Worm (Caenorhabditis elegans) whole organism, L4 larva: ENCODE results near the gene mec-18.

Experiments
- D1046.2 ChIP-seq: fragments of 200-800 bp; sonication (Bioruptor generic); IDR thresholded peaks from 2 replicates; pipeline ENCODE4 v1.3.6; 2022; ENCODE audit warnings: missing genetic modification characterization, missing compliant biosample characterization
- F37D6.2 ChIP-seq: sonication (generic microtip); optimal IDR thresholded peaks from 2 replicates; lab custom pipeline; 2016; ENCODE audit warnings: mild to moderate bottlenecking, missing genetic modification characterization, missing compliant biosample characterization
- Y105C5A.15 ChIP-seq: fragments of 200-800 bp; sonication (Bioruptor generic); IDR thresholded peaks from 2 replicates; pipeline ENCODE4 v1.3.6; 2022; ENCODE audit warnings: missing genetic modification characterization, missing compliant biosample characterization
- Y75B8A.6 ChIP-seq: fragments of 200-800 bp; sonication (Bioruptor generic); IDR thresholded peaks from 2 replicates; pipeline ENCODE4 v1.3.6; 2022; ENCODE audit warnings: missing genetic modification reagents, missing genetic modification characterization, missing compliant biosample characterization
- aha-1 ChIP-seq: fragments of 150-350 bp; peaks from one replicate; lab custom pipeline; 2014; ENCODE audit warnings: missing biosample characterization, missing genetic modification characterization
- attf-4 ChIP-seq: sonication (generic microtip); optimal IDR thresholded peaks from 3 replicates; lab custom pipeline; 2017; ENCODE audit warnings: missing biosample characterization, missing genetic modification characterization
- ceh-20 ChIP-seq: fragments of 200-800 bp; sonication (Bioruptor generic); IDR thresholded peaks from 2 replicates; pipeline ENCODE4 v1.3.6; 2022; ENCODE audit warnings: missing genetic modification reagents, missing genetic modification characterization, missing compliant biosample characterization
- ces-1 ChIP-seq: fragments of 150-350 bp; sonication (generic microtip); optimal IDR thresholded peaks from 4 replicates; lab custom pipeline; 2014; ENCODE audit warnings: missing biosample characterization, missing genetic modification reagents, missing genetic modification characterization
- ctbp-1 ChIP-seq: fragments of 200-800 bp; sonication (Bioruptor generic); IDR thresholded peaks from 2 replicates; pipeline ENCODE4 v1.3.6; 2022; ENCODE audit warnings: missing genetic modification reagents, missing genetic modification characterization, missing compliant biosample characterization
- daf-16 ChIP-seq, 3 experiments: sonication (generic microtip); optimal IDR thresholded peaks; 2 replicates each; lab custom pipeline; 2016 to 2017; ENCODE audit warnings: missing genetic modification characterization in 3 of 3, missing genetic modification reagents in 3 of 3, mild to moderate bottlenecking in 2 of 3, missing compliant biosample characterization in 2 of 3, missing biosample characterization in 1 of 3, moderate library complexity in 1 of 3
- daf-19 ChIP-seq: fragments of 200-800 bp; sonication (Bioruptor generic); conservative IDR thresholded peaks from 2 replicates; pipeline ENCODE4 v1.3.6; 2022; ENCODE audit warnings: missing genetic modification characterization, missing compliant biosample characterization
- dmd-6 ChIP-seq: fragments of 200-800 bp; sonication (Bioruptor generic); IDR thresholded peaks from 2 replicates; pipeline ENCODE4 v1.3.6; 2022; ENCODE audit warnings: missing genetic modification reagents, missing genetic modification characterization, missing compliant biosample characterization
- dmd-8 ChIP-seq: fragments of 200-800 bp; sonication (Bioruptor generic); IDR thresholded peaks from 2 replicates; pipeline ENCODE4 v1.3.6; 2022; ENCODE audit warnings: missing genetic modification characterization, missing compliant biosample characterization
- dmd-9 ChIP-seq: fragments of 200-800 bp; sonication (Bioruptor generic); IDR thresholded peaks from 2 replicates; pipeline ENCODE4 v1.3.6; 2022; ENCODE audit warnings: missing genetic modification reagents, missing genetic modification characterization, missing compliant biosample characterization
- dve-1 ChIP-seq: sonication (generic microtip); optimal IDR thresholded peaks from 2 replicates; lab custom pipeline; 2017; ENCODE audit warnings: antibody characterized with exemption, mild to moderate bottlenecking, missing genetic modification characterization, missing compliant biosample characterization; ENCODE audit not compliant: insufficient read depth
- egl-43 ChIP-seq: fragments of 200-800 bp; sonication (Bioruptor generic); IDR thresholded peaks from 2 replicates; pipeline ENCODE4 v1.3.6; 2022; ENCODE audit warnings: missing genetic modification reagents, missing genetic modification characterization, missing compliant biosample characterization
- fkh-10 ChIP-seq: fragments of 150-350 bp; optimal IDR thresholded peaks from 2 replicates; lab custom pipeline; 2014; ENCODE audit warnings: missing biosample characterization, missing genetic modification reagents, missing genetic modification characterization
- hlh-11 ChIP-seq: fragments of 200-800 bp; sonication (Bioruptor generic); optimal IDR thresholded peaks from 2 replicates; lab custom pipeline; 2018; ENCODE audit warnings: mild to moderate bottlenecking, missing genetic modification characterization, missing compliant biosample characterization
- hlh-30 ChIP-seq: sonication (generic microtip); optimal IDR thresholded peaks from 2 replicates; lab custom pipeline; 2017; ENCODE audit warnings: antibody characterized with exemption, mild to moderate bottlenecking, missing genetic modification characterization, missing compliant biosample characterization; ENCODE audit not compliant: insufficient read depth
- jun-1 ChIP-seq: fragments of 150-350 bp; optimal IDR thresholded peaks from 2 replicates; lab custom pipeline; 2014; ENCODE audit warnings: missing biosample characterization, missing genetic modification reagents, missing genetic modification characterization
- lin-1 ChIP-seq: fragments of 200-800 bp; sonication (Bioruptor generic); IDR thresholded peaks from 2 replicates; pipeline ENCODE4 v1.3.6; 2022; ENCODE audit warnings: missing genetic modification reagents, missing genetic modification characterization, missing compliant biosample characterization
- lin-13 ChIP-seq: fragments of 150-350 bp; optimal IDR thresholded peaks from 2 replicates; lab custom pipeline; 2014; ENCODE audit warnings: missing biosample characterization, missing genetic modification reagents, missing genetic modification characterization
- lin-29 ChIP-seq: fragments of 200-800 bp; sonication (Bioruptor generic); IDR thresholded peaks from 2 replicates; pipeline ENCODE4 v1.3.6; 2022; ENCODE audit warnings: missing genetic modification reagents, missing genetic modification characterization, missing compliant biosample characterization
- lsy-2 ChIP-seq, 2 experiments: fragments of 150-350 bp in 1 of 2; sonication (generic microtip) in 1 of 2; optimal IDR thresholded peaks; 2 replicates each; lab custom pipeline; 2014 to 2017; ENCODE audit warnings: missing biosample characterization in 2 of 2, missing genetic modification characterization in 2 of 2
- madf-5 ChIP-seq, 2 experiments: fragments of 200-800 bp; sonication (Bioruptor generic); IDR thresholded peaks; 2 replicates each; pipeline ENCODE4 v1.3.6; 2022; ENCODE audit warnings: missing compliant biosample characterization in 2 of 2, missing genetic modification characterization in 2 of 2
- madf-9 ChIP-seq: fragments of 200-800 bp; sonication (Bioruptor generic); conservative IDR thresholded peaks from 2 replicates; pipeline ENCODE4 v1.3.6; 2022; ENCODE audit warnings: missing genetic modification reagents, missing genetic modification characterization, missing compliant biosample characterization
- mdt-29 ChIP-seq: fragments of 200-800 bp; sonication (Bioruptor generic); IDR thresholded peaks from 2 replicates; pipeline ENCODE4 v1.3.6; 2022; ENCODE audit warnings: missing genetic modification reagents, missing genetic modification characterization, missing compliant biosample characterization
- nhr-10 ChIP-seq: fragments of 150-350 bp; optimal IDR thresholded peaks from 2 replicates; lab custom pipeline; 2014; ENCODE audit warnings: missing biosample characterization, missing genetic modification characterization
- nhr-28 ChIP-seq: fragments of 150-350 bp; optimal IDR thresholded peaks from 2 replicates; lab custom pipeline; 2014; ENCODE audit warnings: missing biosample characterization, missing genetic modification characterization
- nhr-48 ChIP-seq: sonication (generic microtip); optimal IDR thresholded peaks from 2 replicates; lab custom pipeline; 2016; ENCODE audit warnings: mild to moderate bottlenecking, missing genetic modification characterization, missing compliant biosample characterization
- nhr-6 ChIP-seq: fragments of 150-350 bp; optimal IDR thresholded peaks from 2 replicates; lab custom pipeline; 2014; ENCODE audit warnings: missing biosample characterization, missing genetic modification characterization
- nhr-77 ChIP-seq: fragments of 150-350 bp; optimal IDR thresholded peaks from 2 replicates; lab custom pipeline; 2014; ENCODE audit warnings: missing biosample characterization, missing genetic modification characterization
- pha-4 ChIP-seq, 2 experiments: fragments of 150-350 bp in 1 of 2; fragments of 200-800 bp in 1 of 2; sonication (Bioruptor generic) in 1 of 2; IDR thresholded peaks in 1 of 2; optimal IDR thresholded peaks in 1 of 2; 2 replicates each; pipeline versions ENCODE4 v1.3.6 to Lab custom; 2014 to 2022; ENCODE audit warnings: missing genetic modification characterization in 2 of 2, missing genetic modification reagents in 2 of 2, missing biosample characterization in 1 of 2, missing compliant biosample characterization in 1 of 2
- php-3 ChIP-seq: fragments of 200-800 bp; sonication (Bioruptor generic); IDR thresholded peaks from 2 replicates; pipeline ENCODE4 v1.3.6; 2022; ENCODE audit warnings: missing genetic modification reagents, missing genetic modification characterization, missing compliant biosample characterization
- pqm-1 ChIP-seq: sonication (generic microtip); optimal IDR thresholded peaks from 2 replicates; lab custom pipeline; 2017; ENCODE audit warnings: missing biosample characterization, missing genetic modification characterization
- rbr-2 ChIP-seq: sonication (generic microtip); optimal IDR thresholded peaks from 2 replicates; lab custom pipeline; 2016; ENCODE audit warnings: missing genotype, missing genetic modification characterization, missing compliant biosample characterization
- skn-1 ChIP-seq: fragments of 150-350 bp; optimal IDR thresholded peaks from 2 replicates; lab custom pipeline; 2014; ENCODE audit warnings: missing biosample characterization, missing genetic modification characterization
- snpc-1.2 ChIP-seq: fragments of 200-800 bp; sonication (Bioruptor generic); IDR thresholded peaks from 2 replicates; pipeline ENCODE4 v1.3.6; 2022; ENCODE audit warnings: missing genetic modification reagents, missing genetic modification characterization, missing compliant biosample characterization
- spr-3 ChIP-seq: fragments of 200-800 bp; sonication (Bioruptor generic); optimal IDR thresholded peaks from 2 replicates; lab custom pipeline; 2018; ENCODE audit warnings: mild to moderate bottlenecking, missing genetic modification characterization, missing compliant biosample characterization
- unc-62 ChIP-seq, 3 experiments: fragments of 150-350 bp in 1 of 3; sonication (generic microtip); optimal IDR thresholded peaks in 2 of 3; peaks in 1 of 3; 1 replicate in 1 of 3; 2 replicates in 2 of 3; lab custom pipeline; 2014 to 2017; ENCODE audit warnings: missing biosample characterization in 3 of 3, missing genetic modification characterization in 3 of 3, missing genetic modification reagents in 3 of 3, missing genotype in 1 of 3
- zag-1 ChIP-seq: fragments of 150-350 bp; optimal IDR thresholded peaks from 2 replicates; lab custom pipeline; 2014; ENCODE audit warnings: missing biosample characterization, missing genetic modification characterization
- ztf-11 ChIP-seq: fragments of 150-350 bp; optimal IDR thresholded peaks from 2 replicates; lab custom pipeline; 2014; ENCODE audit warnings: missing biosample characterization, missing genetic modification characterization
- ztf-7 ChIP-seq: fragments of 150-350 bp; optimal IDR thresholded peaks from 2 replicates; lab custom pipeline; 2014; ENCODE audit warnings: missing biosample characterization, missing genetic modification characterization

Gene mec-18

ce11 chrX:4285669-4286174 is 11.7 kb upstream of the mec-18 start, which contains the start of gene cka-2:
cka-2 (plus strand) TSS chrX:4286124.
- TF ChIP-seq lsy-2 (tag; optimal IDR thresholded peaks at IDR 0.05; lab: Kevin White, UChicago) (peak in 1 of 2 experiments; percentile 19), ces-1 (GFP tag; lab: Kevin White, UChicago) (peak; percentile 67), hlh-30 (peak; percentile 14), ctbp-1 (0 out of 2 replicates have a peak, but pooled peaks have one; percentile 46), F37D6.2 (no peak), fkh-10 (GFP tag; lab: Kevin White, UChicago) (peak; percentile 83), lin-13 (GFP tag; lab: Kevin White, UChicago) (no peak)

- TF ChIP-seq nhr-28 (tag; lab: Kevin White, UChicago) (peak; percentile 84), dmd-8 (GFP tag; lab: Robert Waterston, UW) (no peak), madf-9 (no peak), dmd-9 (no peak), rbr-2 (tag; lab: Kevin White, UChicago) (no peak), hlh-11 (peak; percentile 47), daf-19 (no peak), attf-4 (no peak), nhr-77 (tag; lab: Kevin White, UChicago) (peak; percentile 16), pqm-1 (tag; lab: Kevin White, UChicago) (peak; percentile 12), ztf-7 (tag; lab: Kevin White, UChicago) (no peak), lin-29 (GFP tag; lab: Robert Waterston, UW) (no peak), lin-1 (GFP tag; lab: Robert Waterston, UW) (peak; percentile 27; the same call in 1 of the 2 replicates), dmd-6 (GFP tag; lab: Robert Waterston, UW) (peak; percentile 56), daf-16 (GFP tag; optimal IDR thresholded peaks at IDR 0.05; lab: Kevin White, UChicago) (no peak), daf-16 (tag; optimal IDR thresholded peaks at IDR 0.05; lab: Kevin White, UChicago) (peak; percentile 76)
- TF ChIP-seq, all 104 proteins: peak for 7
These were observed 10.5 kb upstream of the mec-18 start for ce11 chrX:4284470-4284869.

- TF ChIP-seq pqm-1 (tag; lab: Kevin White, UChicago) = peak; percentile 52
- TF ChIP-seq php-3 (GFP tag; lab: Robert Waterston, UW) = peak; percentile 46; the same call in 1 of the 2 replicates
- peak; percentile 56 for TF ChIP-seq nhr-6
- TF ChIP-seq dve-1 (tag; lab: Kevin White, UChicago) = peak; percentile 31
- TF ChIP-seq daf-16 (GFP tag; optimal IDR thresholded peaks at IDR 0.05; lab: Kevin White, UChicago) = no peak
- TF ChIP-seq daf-16 (tag; optimal IDR thresholded peaks at IDR 0.05; lab: Kevin White, UChicago) = peak; percentile 82
- TF ChIP-seq zag-1 (tag; lab: Kevin White, UChicago) = no peak
- TF ChIP-seq nhr-28 (tag; lab: Kevin White, UChicago) = peak; percentile 65
- TF ChIP-seq skn-1 (tag; lab: Kevin White, UChicago) = no peak
- TF ChIP-seq spr-3 (GFP tag; lab: Kevin White, UChicago) = no peak
- TF ChIP-seq pha-4 (GFP tag; IDR thresholded peaks at IDR 0.05; lab: Robert Waterston, UW) = no peak
- TF ChIP-seq pha-4 (tag; optimal IDR thresholded peaks at IDR 0.05; lab: Kevin White, UChicago) = no peak
- TF ChIP-seq mdt-29 (GFP tag; lab: Robert Waterston, UW) = no peak
These were observed 10.0 kb upstream of the mec-18 start, which contains the start of gene ets-10 for ce11 chrX:4283989-4284388. ets-10 (plus strand) TSS chrX:4284189.

- peak; percentile 43 for TF ChIP-seq nhr-28 (tag; lab: Kevin White, UChicago)
- TF ChIP-seq ceh-20 (GFP tag; lab: Robert Waterston, UW) = no peak
- peak; percentile 1 for TF ChIP-seq hlh-11
- no peak for TF ChIP-seq jun-1 (tag; lab: Kevin White, UChicago)
- peak; percentile 4 for TF ChIP-seq dve-1 (tag; lab: Kevin White, UChicago)
- TF ChIP-seq Y105C5A.15 = no peak
- no peak for TF ChIP-seq mdt-29 (GFP tag; lab: Robert Waterston, UW)
- no peak for TF ChIP-seq egl-43
- peak in 1 of 2 experiments; percentile 76 for TF ChIP-seq unc-62 (GFP tag; optimal IDR thresholded peaks at IDR 0.05 in 1 of 2; lab: Kevin White, UChicago)
- no peak for TF ChIP-seq unc-62 (tag; optimal IDR thresholded peaks at IDR 0.05; lab: Kevin White, UChicago)
- no peak for TF ChIP-seq D1046.2
- TF ChIP-seq ztf-11 = no peak
- no peak for TF ChIP-seq nhr-48 (tag; lab: Kevin White, UChicago)
- no peak for TF ChIP-seq nhr-10 (tag; lab: Kevin White, UChicago)
- no peak for TF ChIP-seq Y75B8A.6
- no peak for TF ChIP-seq snpc-1.2 (GFP tag; lab: Robert Waterston, UW)
- TF ChIP-seq php-3 (GFP tag; lab: Robert Waterston, UW) = 0 out of 2 replicates have a peak, but pooled peaks have one; percentile 46
- peak; percentile 7 for TF ChIP-seq aha-1 (tag; lab: Kevin White, UChicago)
- TF ChIP-seq madf-5 (GFP tag; IDR thresholded peaks at IDR 0.05; lab: Robert Waterston, UW) = no peak
- no peak for TF ChIP-seq daf-16 (GFP tag; optimal IDR thresholded peaks at IDR 0.05; lab: Kevin White, UChicago)
- peak; percentile 53 for TF ChIP-seq daf-16 (tag; optimal IDR thresholded peaks at IDR 0.05; lab: Kevin White, UChicago)
- peak; percentile 30 for TF ChIP-seq pqm-1 (tag; lab: Kevin White, UChicago)
These were observed 8.4 kb upstream of the mec-18 start, which contains the start of gene C52B9.19 for ce11 chrX:4282380-4282779. C52B9.19 (plus strand) TSS chrX:4282555.
